Fruit fly (Drosophila melanogaster): ENCODE results near the gene PIG-F.

DNA sequence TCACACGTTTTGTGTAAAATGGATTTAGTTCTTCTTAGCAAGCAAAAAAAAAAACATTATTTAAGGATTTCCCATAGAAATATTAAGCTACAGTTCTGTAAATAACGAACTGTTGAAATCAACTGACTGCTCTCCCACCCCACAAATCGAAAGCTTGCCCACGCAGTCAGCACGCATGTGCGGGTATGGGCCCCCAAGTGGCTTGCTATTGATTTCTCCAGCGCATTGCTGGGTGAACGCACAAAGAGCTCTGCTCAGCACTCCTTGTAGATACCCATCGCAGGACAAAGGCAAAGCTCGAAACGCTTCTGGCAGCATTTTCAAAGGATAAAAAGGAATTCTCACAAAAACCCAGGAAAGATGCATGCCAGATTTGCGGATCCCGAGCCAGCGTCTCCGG, 10.8 kb upstream of the PIG-F start, which contains the start of gene CG9368:
- no peak for TF ChIP-seq CTCF (GFP tag; optimal IDR thresholded peaks at IDR 0.05)
- no peak for TF ChIP-seq CG10431 (GFP tag; optimal IDR thresholded peaks at IDR 0.05)

Data from whole organism, embryonic.